Fruit fly (Drosophila melanogaster) whole organism, embryonic: ENCODE data around the gene CG15506.

ENCODE experiments used
- B-H1 ChIP-seq: fragments of 200-800 bp; sonication (Bioruptor generic); IDR thresholded peaks from 3 replicates; pipeline ENCODE4 v1.3.6; 2022; ENCODE audit warnings: missing biosample characterization, missing genetic modification characterization
- CG10321 ChIP-seq: fragments of 200-800 bp; sonication (Bioruptor generic); IDR thresholded peaks from 2 replicates; pipeline ENCODE4 v1.3.6; 2022; ENCODE audit warnings: missing biosample characterization, missing genetic modification characterization
- CG10654 ChIP-seq: fragments of 200-800 bp; sonication (Bioruptor generic); optimal IDR thresholded peaks from 2 replicates; lab custom pipeline; 2016; ENCODE audit warnings: missing biosample characterization, missing genetic modification characterization
- CG11504 ChIP-seq: fragments of 200-800 bp; sonication (Bioruptor generic); optimal IDR thresholded peaks from 3 replicates; lab custom pipeline; 2019; ENCODE audit warnings: missing biosample characterization, mild to moderate bottlenecking, missing genetic modification characterization, moderate library complexity
- CG11696 ChIP-seq: fragments of 200-800 bp; sonication (Bioruptor generic); IDR thresholded peaks from 2 replicates; pipeline ENCODE4 v1.3.6; 2022; ENCODE audit warnings: missing biosample characterization, missing genetic modification characterization
- CG12299 ChIP-seq: fragments of 200-800 bp; sonication (Bioruptor generic); optimal IDR thresholded peaks from 2 replicates; lab custom pipeline; 2018; ENCODE audit warnings: missing biosample characterization, mild to moderate bottlenecking, missing genetic modification characterization
- CG13123 ChIP-seq: fragments of 200-800 bp; sonication (Bioruptor generic); optimal IDR thresholded peaks from 2 replicates; lab custom pipeline; 2016; ENCODE audit warnings: missing biosample characterization, missing genetic modification characterization
- CG17802 ChIP-seq: fragments of 200-800 bp; sonication (Bioruptor generic); optimal IDR thresholded peaks from 2 replicates; lab custom pipeline; 2018; ENCODE audit warnings: missing biosample characterization, mild to moderate bottlenecking, missing genetic modification characterization, moderate library complexity
- CG2199 ChIP-seq: fragments of 200-800 bp; sonication (Bioruptor generic); IDR thresholded peaks from 3 replicates; pipeline ENCODE4 v1.3.6; 2022; ENCODE audit warnings: missing biosample characterization, missing genetic modification characterization
- CG30020 ChIP-seq: fragments of 200-800 bp; optimal IDR thresholded peaks from 2 replicates; lab custom pipeline; 2019; ENCODE audit warnings: missing biosample characterization, mild to moderate bottlenecking, missing genetic modification characterization, moderate library complexity
- CG31224 ChIP-seq: fragments of 200-800 bp; sonication (Bioruptor generic); IDR thresholded peaks from 2 replicates; pipeline ENCODE4 v1.3.6; 2022; ENCODE audit warnings: missing biosample characterization, missing genetic modification characterization
- CG4820 ChIP-seq: fragments of 200-800 bp; sonication (Bioruptor generic); optimal IDR thresholded peaks from 3 replicates; lab custom pipeline; 2016; ENCODE audit warnings: missing biosample characterization, missing genetic modification characterization
- CG7745 ChIP-seq: fragments of 200-800 bp; sonication (Bioruptor generic); optimal IDR thresholded peaks from 2 replicates; lab custom pipeline; 2018; ENCODE audit warnings: missing biosample characterization, mild to moderate bottlenecking, missing genetic modification characterization, moderate library complexity
- CHES-1-like ChIP-seq: fragments of 200-800 bp; sonication (Bioruptor generic); optimal IDR thresholded peaks from 2 replicates; lab custom pipeline; 2016; ENCODE audit warnings: missing biosample characterization, missing genetic modification characterization
- D ChIP-seq, 2 experiments: fragments of 200-800 bp in 1 of 2; fragments of >200 bp in 1 of 2; sonication (Bioruptor generic) in 1 of 2; optimal IDR thresholded peaks; 2 replicates in 1 of 2; 3 replicates in 1 of 2; lab custom pipeline; 2017; ENCODE audit warnings: mild to moderate bottlenecking in 1 of 2, missing biosample characterization in 1 of 2, missing genetic modification characterization in 1 of 2, missing genetic modification reagents in 1 of 2
- D19B ChIP-seq: fragments of 200-800 bp; sonication (Bioruptor generic); optimal IDR thresholded peaks from 2 replicates; lab custom pipeline; 2017; ENCODE audit warnings: missing biosample characterization, mild to moderate bottlenecking, missing genetic modification characterization
- Deaf1 ChIP-seq: fragments of 200-800 bp; optimal IDR thresholded peaks from 3 replicates; lab custom pipeline; 2019; ENCODE audit warnings: missing biosample characterization, mild to moderate bottlenecking, missing genetic modification characterization, moderate library complexity
- Fer1 ChIP-seq: fragments of 200-800 bp; sonication (Bioruptor generic); optimal IDR thresholded peaks from 2 replicates; lab custom pipeline; 2017; ENCODE audit warnings: missing biosample characterization, mild to moderate bottlenecking, missing genetic modification characterization
- HLHmδ ChIP-seq: fragments of 200-800 bp; sonication (Bioruptor generic); optimal IDR thresholded peaks from 2 replicates; lab custom pipeline; 2018; ENCODE audit warnings: missing biosample characterization, mild to moderate bottlenecking, missing genetic modification characterization, moderate library complexity
- Med ChIP-seq: fragments of 200-800 bp; sonication (Bioruptor generic); peaks from one replicate; lab custom pipeline; 2016; ENCODE audit warnings: missing biosample characterization, missing genetic modification characterization, mild to moderate bottlenecking, inconsistent platforms, moderate library complexity
- NFAT ChIP-seq: fragments of 200-800 bp; sonication (Bioruptor generic); IDR thresholded peaks from 2 replicates; pipeline ENCODE4 v1.3.6; 2022; ENCODE audit warnings: missing biosample characterization, missing genetic modification characterization
- PHDP ChIP-seq: fragments of 200-800 bp; sonication (Bioruptor generic); optimal IDR thresholded peaks from 3 replicates; lab custom pipeline; 2018; ENCODE audit warnings: missing biosample characterization, mild to moderate bottlenecking, missing genetic modification characterization, moderate library complexity
- Rfx ChIP-seq: fragments of 200-800 bp; sonication (Bioruptor generic); IDR thresholded peaks from 2 replicates; pipeline ENCODE4 v1.3.6; 2022; ENCODE audit warnings: missing biosample characterization, missing genetic modification characterization
- abd-A ChIP-seq: fragments of 200-800 bp; sonication (Bioruptor generic); optimal IDR thresholded peaks from 3 replicates; lab custom pipeline; 2019; ENCODE audit warnings: missing biosample characterization, mild to moderate bottlenecking, missing genetic modification characterization, moderate library complexity
- al ChIP-seq: fragments of 200-800 bp; sonication (Bioruptor generic); IDR thresholded peaks from 2 replicates; pipeline ENCODE4 v1.3.6; 2022; ENCODE audit warnings: missing biosample characterization, missing genetic modification characterization
- aop ChIP-seq: fragments of 200-800 bp; sonication (Bioruptor generic); IDR thresholded peaks from 2 replicates; pipeline ENCODE4 v1.3.6; 2022; ENCODE audit warnings: missing biosample characterization, missing genetic modification characterization
- bowl ChIP-seq: fragments of 200-800 bp; sonication (Bioruptor generic); IDR thresholded peaks from 2 replicates; pipeline ENCODE4 v1.3.6; 2022; ENCODE audit warnings: missing biosample characterization, missing genetic modification characterization
- ci ChIP-seq: fragments of 200-800 bp; sonication (Bioruptor generic); IDR thresholded peaks from 3 replicates; pipeline ENCODE4 v1.3.6; 2022; ENCODE audit warnings: missing biosample characterization, missing genetic modification characterization
- dati ChIP-seq: fragments of 200-800 bp; sonication (Bioruptor generic); IDR thresholded peaks from 2 replicates; pipeline ENCODE4 v1.3.6; 2022; ENCODE audit warnings: missing biosample characterization, missing genetic modification characterization
- fru ChIP-seq: fragments of >200 bp; optimal IDR thresholded peaks from 2 replicates; lab custom pipeline; 2017
- hkb ChIP-seq, 2 experiments: fragments of 200-800 bp in 1 of 2; fragments of >200 bp in 1 of 2; sonication (Bioruptor generic) in 1 of 2; IDR thresholded peaks in 1 of 2; optimal IDR thresholded peaks in 1 of 2; 2 replicates each; pipeline versions ENCODE4 v1.3.6 to Lab custom; 2017 to 2022; ENCODE audit warnings: missing biosample characterization in 1 of 2, missing genetic modification characterization in 1 of 2
- ind ChIP-seq: fragments of 200-800 bp; sonication (Bioruptor generic); optimal IDR thresholded peaks from 3 replicates; lab custom pipeline; 2016; ENCODE audit warnings: missing biosample characterization, missing genetic modification characterization
- insv ChIP-seq, 2 experiments: fragments of 200-800 bp; sonication (Bioruptor generic); optimal IDR thresholded peaks; 3 replicates each; lab custom pipeline; 2016 to 2018; ENCODE audit warnings: missing biosample characterization in 2 of 2, missing genetic modification characterization in 2 of 2
- ken ChIP-seq: fragments of 200-800 bp; sonication (Bioruptor generic); IDR thresholded peaks from 3 replicates; pipeline ENCODE4 v1.3.6; 2022; ENCODE audit warnings: missing biosample characterization, missing genetic modification characterization
- lmd ChIP-seq: fragments of 200-800 bp; sonication (Bioruptor generic); IDR thresholded peaks from 2 replicates; pipeline ENCODE4 v1.3.6; 2022; ENCODE audit warnings: missing biosample characterization, missing genetic modification characterization
- maf-S ChIP-seq: fragments of 200-800 bp; sonication (Bioruptor generic); optimal IDR thresholded peaks from 2 replicates; lab custom pipeline; 2016; ENCODE audit warnings: missing biosample characterization, missing genetic modification characterization
- nmo ChIP-seq: fragments of 200-800 bp; sonication (Bioruptor generic); optimal IDR thresholded peaks from 2 replicates; lab custom pipeline; 2018; ENCODE audit warnings: missing biosample characterization, mild to moderate bottlenecking, missing genetic modification characterization, moderate library complexity
- pita ChIP-seq: fragments of 200-800 bp; sonication (Bioruptor generic); optimal IDR thresholded peaks from 2 replicates; lab custom pipeline; 2017; ENCODE audit warnings: missing biosample characterization, mild to moderate bottlenecking, missing genetic modification characterization
- pnt ChIP-seq: fragments of 200-800 bp; sonication (Bioruptor generic); optimal IDR thresholded peaks from 3 replicates; lab custom pipeline; 2016; ENCODE audit warnings: missing biosample characterization, missing genetic modification characterization
- rib ChIP-seq: fragments of 200-800 bp; sonication (Bioruptor generic); IDR thresholded peaks from 2 replicates; pipeline ENCODE4 v1.3.6; 2022; ENCODE audit warnings: missing biosample characterization, missing genetic modification characterization
- sens ChIP-seq: fragments of 200-800 bp; sonication (Bioruptor generic); peaks from one replicate; lab custom pipeline; 2016; ENCODE audit warnings: missing biosample characterization, missing genetic modification characterization
- tio ChIP-seq: fragments of 200-800 bp; sonication (Bioruptor generic); optimal IDR thresholded peaks from 2 replicates; lab custom pipeline; 2017; ENCODE audit warnings: missing biosample characterization, missing genetic modification characterization, inconsistent platforms
- tx ChIP-seq: fragments of 200-800 bp; sonication (Bioruptor generic); optimal IDR thresholded peaks from 2 replicates; lab custom pipeline; 2016; ENCODE audit warnings: missing biosample characterization, missing genetic modification characterization
- wdn ChIP-seq: fragments of 200-800 bp; sonication (Bioruptor generic); IDR thresholded peaks from 2 replicates; pipeline ENCODE4 v1.3.6; 2022; ENCODE audit warnings: missing biosample characterization, missing genetic modification characterization

CG15506 gene

DNA sequence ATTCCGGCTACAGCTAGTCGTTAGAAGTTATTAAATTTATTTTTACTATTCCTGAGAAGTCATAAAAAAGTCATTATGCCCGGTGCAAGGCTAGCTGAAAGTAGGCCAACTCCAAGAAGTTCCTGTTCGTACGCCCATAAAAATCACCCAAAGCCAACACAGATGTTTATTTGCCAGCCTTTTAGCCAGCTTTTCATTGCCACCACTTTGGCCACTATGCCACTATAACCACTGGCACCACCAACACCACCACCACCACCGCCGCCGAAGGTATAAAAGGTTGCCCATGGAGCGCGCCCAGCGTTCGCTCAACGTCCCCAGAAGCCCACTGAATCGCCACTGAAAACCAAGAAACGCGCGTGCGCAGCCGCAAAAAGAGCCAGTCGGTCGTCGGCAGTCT is at the start of gene CG15506:
Gene CG15506 (plus strand): TSS at position 301 of the 400 bp plus-strand sequence.
- TF ChIP-seq pita (GFP tag; lab: Kevin White, UChicago), result no peak
- peak; percentile 24; the same call in 1 of the 3 replicates for TF ChIP-seq ken (GFP tag; lab: Robert Waterston, UW)
- peak; percentile 18; the same call in 1 of the 3 replicates for TF ChIP-seq ci (GFP tag; lab: Robert Waterston, UW)
- TF ChIP-seq CG10654, result no peak
- no peak for TF ChIP-seq B-H1 (GFP tag; lab: Robert Waterston, UW)

DNA sequence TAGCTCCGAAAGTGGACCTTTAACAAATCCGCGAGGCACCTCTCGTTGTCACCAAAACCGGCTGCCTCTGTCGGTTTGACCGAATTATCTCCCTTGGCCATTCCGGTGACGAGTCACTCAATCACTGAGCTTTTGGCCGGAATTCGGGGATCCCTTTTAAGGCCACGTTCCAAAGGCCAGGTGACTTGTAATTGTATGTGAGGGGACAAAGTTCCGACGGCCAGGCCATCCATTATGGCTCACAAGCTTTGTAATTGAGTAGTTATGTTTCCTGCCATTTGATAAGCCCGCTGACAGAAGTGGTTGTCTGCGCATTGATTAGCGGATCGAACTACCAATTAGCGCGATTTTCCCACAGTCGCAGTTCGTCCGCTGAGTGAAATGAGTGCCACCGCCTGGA is 49.7 kb upstream of the CG15506 start, which contains the start of the genes ppk20 and ppk30:
Gene ppk20 (minus strand): TSS at position 101 of the 400 bp plus-strand sequence.
Gene ppk30 (plus strand): TSS at position 373 of the 400 bp plus-strand sequence.
- TF ChIP-seq CG4820 (no peak), D19B (GFP tag; lab: Kevin White, UChicago) (no peak), Deaf1 (tag; lab: Kevin White, UChicago) (no peak), rib (no peak), pnt (GFP tag; lab: Kevin White, UChicago) (no peak), Fer1 (GFP tag; lab: Kevin White, UChicago) (no peak), wdn (GFP tag; lab: Robert Waterston, UW) (no peak), CHES-1-like (GFP tag; lab: Kevin White, UChicago) (no peak), Rfx (GFP tag; lab: Robert Waterston, UW) (no peak), sens (GFP tag; lab: Kevin White, UChicago) (no peak)

DNA sequence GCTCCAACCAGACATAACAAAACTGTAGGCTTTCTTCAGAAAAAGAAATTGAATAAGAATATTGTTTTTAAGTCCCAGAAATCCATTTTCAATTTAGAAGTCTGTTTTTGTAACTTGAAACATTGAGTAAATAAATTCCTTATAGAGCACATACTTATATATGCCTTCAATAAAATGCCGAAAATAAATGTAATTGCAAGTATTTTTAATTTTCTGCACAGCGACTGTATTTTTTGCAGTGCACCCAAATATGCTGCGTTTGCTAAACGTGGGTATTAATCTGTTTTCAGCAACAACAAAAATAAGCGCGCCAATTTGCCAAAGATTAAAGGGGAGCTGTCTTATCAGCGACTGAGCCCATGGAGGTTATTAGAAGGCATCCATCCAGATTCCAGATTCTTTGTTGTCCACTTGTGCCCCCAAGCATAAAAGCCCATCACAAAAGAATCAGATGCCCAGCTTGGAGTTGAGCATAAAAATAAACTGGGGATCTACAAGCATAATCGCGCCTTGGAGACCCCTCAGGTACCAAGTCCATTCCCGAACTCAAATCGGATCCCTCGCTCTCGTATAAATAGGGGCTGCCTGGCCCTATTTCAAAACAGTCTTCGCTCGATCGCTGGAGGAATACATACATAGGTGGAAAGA is 47.3 kb upstream of the CG15506 start, which contains the start of gene Obp99a:
Gene Obp99a (plus strand): TSS at position 598 of the 648 bp plus-strand sequence.
- TF ChIP-seq Med (GFP tag; lab: Kevin White, UChicago) (peak; percentile 38), CG30020 (tag; lab: Kevin White, UChicago) (no peak), insv (GFP tag; optimal IDR thresholded peaks at IDR 0.05; lab: Kevin White, UChicago) (peak in 1 of 2 experiments; percentile 17), CG31224 (GFP tag; lab: Robert Waterston, UW) (no peak), CG10321 (no peak), nmo (GFP tag; lab: Kevin White, UChicago) (peak; percentile 8)

DNA sequence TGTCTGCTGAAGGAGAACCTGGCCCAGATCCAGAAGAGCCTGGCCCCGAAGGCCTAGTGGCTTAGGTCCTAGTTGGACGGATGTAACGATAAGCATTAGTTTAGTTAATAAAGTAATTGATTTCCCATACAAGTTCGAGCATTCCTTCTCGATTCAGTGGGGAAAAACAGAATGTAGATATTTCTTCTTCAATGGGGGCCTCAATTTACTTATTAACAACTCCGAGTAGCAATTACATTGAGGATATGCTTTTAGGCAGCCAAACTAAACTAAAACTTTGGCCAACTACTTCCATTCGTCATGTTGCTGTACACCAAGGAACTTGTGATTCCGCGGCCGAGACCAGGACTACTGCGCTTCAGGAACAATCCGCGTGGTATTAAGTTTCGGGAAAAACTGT is 46.3 kb upstream of the CG15506 start, which contains the start of gene ppk19:
Gene ppk19 (plus strand): TSS at position 301 of the 400 bp plus-strand sequence.
- TF ChIP-seq CG7745 (tag; lab: Kevin White, UChicago) (no peak), CG11696 (no peak), CG11504 (tag; lab: Kevin White, UChicago) (no peak), D (optimal IDR thresholded peaks at IDR 0.05; lab: Kevin White, UChicago) (no peak), D (GFP tag; optimal IDR thresholded peaks at IDR 0.05; lab: Kevin White, UChicago) (no peak), tx (GFP tag; lab: Kevin White, UChicago) (no peak)

DNA sequence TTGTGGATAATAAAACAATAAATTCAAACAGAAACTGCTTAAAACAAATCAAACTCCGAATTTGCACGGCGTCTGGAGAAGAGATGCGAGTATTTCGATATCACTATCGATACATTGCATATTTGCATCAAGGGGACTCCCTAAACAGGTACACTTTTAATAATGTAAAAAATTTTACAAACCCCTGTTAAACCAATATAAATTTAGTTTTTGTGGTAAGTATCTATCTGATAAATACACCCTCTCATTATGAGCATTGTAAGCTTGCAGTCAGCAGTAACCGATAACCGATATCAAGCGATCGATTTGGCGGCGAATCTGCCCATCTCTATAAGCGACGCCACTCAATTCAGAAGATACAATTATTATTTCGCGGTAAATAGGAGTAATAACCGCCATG is 43.1 kb upstream of the CG15506 start, which contains the start of the genes Bub3 and Cap-D2:
Gene Bub3 (minus strand): TSS at position 89 of the 400 bp plus-strand sequence.
Gene Cap-D2 (plus strand): TSS at position 319 of the 400 bp plus-strand sequence.
- TF ChIP-seq ind (GFP tag; lab: Kevin White, UChicago) (peak; percentile 78), CG17802 (peak; percentile 37), hkb (optimal IDR thresholded peaks at IDR 0.05; lab: Kevin White, UChicago) (peak; percentile 12), hkb (GFP tag; IDR thresholded peaks at IDR 0.05; lab: Robert Waterston, UW) (peak; percentile 80), al (GFP tag; lab: Robert Waterston, UW) (peak; percentile 39; the same call in 1 of the 2 replicates), tio (GFP tag; lab: Kevin White, UChicago) (no peak), CG12299 (tag; lab: Kevin White, UChicago) (peak; percentile 51), bowl (GFP tag; lab: Robert Waterston, UW) (peak; percentile 40; the same call in 1 of the 2 replicates), lmd (GFP tag; lab: Robert Waterston, UW) (no peak), HLHmδ (GFP tag; lab: Kevin White, UChicago) (no peak), CG13123 (peak; percentile 47), PHDP (tag; lab: Kevin White, UChicago) (no peak), fru (no peak), dati (GFP tag; lab: Robert Waterston, UW) (0 out of 2 replicates have a peak, but pooled peaks have one; percentile 20), CG2199 (no peak), NFAT (no peak; the same call in 1 of the 2 replicates), aop (GFP tag; lab: Robert Waterston, UW) (peak; percentile 58; the same call in 1 of the 2 replicates), maf-S (peak; percentile 60), abd-A (no peak)
